Worm (Caenorhabditis elegans) whole organism, L4 larva: ENCODE measurements around the gene C34F11.5.
"Not testable (repeated sequence)": the region's sequence is repeated elsewhere in the genome, so short reads cannot be mapped to it uniquely, and the experiment has no call there.

Experiments used
- F49E8.2 ChIP-seq: sonication (generic microtip); optimal IDR thresholded peaks from 2 replicates; lab custom pipeline; 2016; ENCODE audit warnings: missing compliant biosample characterization, mild to moderate bottlenecking, missing genetic modification characterization, borderline replicate concordance
- Y5F2A.4 ChIP-seq: fragments of 200-800 bp; sonication (Bioruptor generic); optimal IDR thresholded peaks from 2 replicates; lab custom pipeline; 2018; ENCODE audit warnings: mild to moderate bottlenecking, missing genetic modification characterization, missing compliant biosample characterization
- ces-1 ChIP-seq: fragments of 150-350 bp; sonication (generic microtip); optimal IDR thresholded peaks from 4 replicates; lab custom pipeline; 2014; ENCODE audit warnings: missing biosample characterization, missing genetic modification reagents, missing genetic modification characterization
- hmg-1.1 ChIP-seq: fragments of 200-800 bp; sonication (Bioruptor generic); IDR thresholded peaks from 2 replicates; pipeline ENCODE4 v1.3.6; 2022; ENCODE audit warnings: missing genetic modification reagents, missing genetic modification characterization, missing compliant biosample characterization
- mdl-1 ChIP-seq, 2 experiments: fragments of 150-350 bp in 1 of 2; sonication (generic microtip) in 1 of 2; optimal IDR thresholded peaks; 2 replicates each; lab custom pipeline; 2014 to 2017; ENCODE audit warnings: missing biosample characterization in 2 of 2, missing genetic modification characterization in 2 of 2
- mes-2 ChIP-seq: sonication (generic microtip); optimal IDR thresholded peaks from 2 replicates; lab custom pipeline; 2016; ENCODE audit warnings: missing genotype, mild to moderate bottlenecking, missing genetic modification characterization, missing compliant biosample characterization; ENCODE audit not compliant: poor library complexity, severe bottlenecking
- skn-1 ChIP-seq: fragments of 150-350 bp; optimal IDR thresholded peaks from 2 replicates; lab custom pipeline; 2014; ENCODE audit warnings: missing biosample characterization, missing genetic modification characterization

ce11 chrII:5200205-5200604 is 4.6 kb downstream of the C34F11.5 start:
- not testable (repeated sequence) for TF ChIP-seq hmg-1.1 (GFP tag; lab: Robert Waterston, UW); mes-2 (tag; lab: Kevin White, UChicago); ces-1 (GFP tag; lab: Kevin White, UChicago); skn-1 (tag; lab: Kevin White, UChicago); Y5F2A.4 (GFP tag; lab: Kevin White, UChicago); F49E8.2 (tag; lab: Kevin White, UChicago); mdl-1 (tag; optimal IDR thresholded peaks at IDR 0.05; lab: Kevin White, UChicago)
